Worm (Caenorhabditis elegans) whole organism, L3 larva: ENCODE data around the gene zyx-1.
"Not testable (repeated sequence)": the region's sequence is repeated elsewhere in the genome, so short reads cannot be mapped to it uniquely, and the experiment has no call there.

ENCODE experiments used
- R02D3.7 ChIP-seq: fragments of 150-350 bp; optimal IDR thresholded peaks from 2 replicates; lab custom pipeline; 2014; ENCODE audit warnings: missing biosample characterization, missing genetic modification characterization
- ZK546.5 ChIP-seq: sonication (generic microtip); optimal IDR thresholded peaks from 2 replicates; lab custom pipeline; 2017; ENCODE audit warnings: missing biosample characterization, missing genetic modification characterization
- aly-2 ChIP-seq: fragments of 150-350 bp; optimal IDR thresholded peaks from 2 replicates; lab custom pipeline; 2014; ENCODE audit warnings: missing biosample characterization, missing genetic modification characterization
- ama-1 ChIP-seq: fragments of 150-350 bp; optimal IDR thresholded peaks from 2 replicates; lab custom pipeline; 2018
- ceh-28 ChIP-seq: fragments of 150-350 bp; optimal IDR thresholded peaks from 2 replicates; lab custom pipeline; 2014; ENCODE audit warnings: missing biosample characterization, missing genetic modification reagents, missing genetic modification characterization
- ceh-82 ChIP-seq: fragments of 150-350 bp; optimal IDR thresholded peaks from 2 replicates; lab custom pipeline; 2014; ENCODE audit warnings: missing biosample characterization, missing genetic modification characterization
- ceh-9 ChIP-seq: sonication (generic microtip); optimal IDR thresholded peaks from 2 replicates; lab custom pipeline; 2018; ENCODE audit warnings: missing biosample characterization, missing genetic modification characterization
- daf-12 ChIP-seq: fragments of 150-350 bp; optimal IDR thresholded peaks from 2 replicates; lab custom pipeline; 2014; ENCODE audit warnings: missing biosample characterization, missing genetic modification reagents, missing genetic modification characterization
- elt-1 ChIP-seq: fragments of 150-350 bp; optimal IDR thresholded peaks from 2 replicates; lab custom pipeline; 2014; ENCODE audit warnings: missing biosample characterization, missing genetic modification characterization
- elt-2 ChIP-seq: sonication (generic microtip); optimal IDR thresholded peaks from 2 replicates; lab custom pipeline; 2016; ENCODE audit warnings: missing genetic modification reagents, mild to moderate bottlenecking, missing genetic modification characterization, missing compliant biosample characterization
- fkh-10 ChIP-seq: sonication (generic microtip); optimal IDR thresholded peaks from 2 replicates; lab custom pipeline; 2017; ENCODE audit warnings: missing biosample characterization, missing genetic modification reagents, missing genetic modification characterization
- fos-1 ChIP-seq: fragments of 150-350 bp; optimal IDR thresholded peaks from 2 replicates; lab custom pipeline; 2014; ENCODE audit warnings: missing biosample characterization, missing genetic modification characterization
- jun-1 ChIP-seq: fragments of 150-350 bp; optimal IDR thresholded peaks from 2 replicates; lab custom pipeline; 2014; ENCODE audit warnings: missing biosample characterization, missing genetic modification reagents, missing genetic modification characterization
- lsy-12 ChIP-seq: sonication (generic microtip); optimal IDR thresholded peaks from 2 replicates; lab custom pipeline; 2016; ENCODE audit warnings: mild to moderate bottlenecking, missing genetic modification characterization, missing compliant biosample characterization
- mml-1 ChIP-seq: fragments of 150-350 bp; sonication (generic microtip); optimal IDR thresholded peaks from 3 replicates; lab custom pipeline; 2014; ENCODE audit warnings: missing biosample characterization, missing genetic modification characterization
- nfya-1 ChIP-seq: sonication (generic microtip); optimal IDR thresholded peaks from 2 replicates; lab custom pipeline; 2017; ENCODE audit warnings: missing genetic modification characterization, mild to moderate bottlenecking, missing compliant biosample characterization, antibody characterized with exemption, moderate library complexity; ENCODE audit not compliant: insufficient read depth
- nhr-11 ChIP-seq: fragments of 150-350 bp; optimal IDR thresholded peaks from 2 replicates; lab custom pipeline; 2014; ENCODE audit warnings: missing biosample characterization, missing genetic modification characterization
- nhr-12 ChIP-seq: fragments of 150-350 bp; optimal IDR thresholded peaks from 2 replicates; lab custom pipeline; 2014; ENCODE audit warnings: missing biosample characterization, missing genetic modification characterization
- nhr-237 ChIP-seq: fragments of 150-350 bp; optimal IDR thresholded peaks from 2 replicates; lab custom pipeline; 2014; ENCODE audit warnings: missing biosample characterization, missing genetic modification characterization
- nhr-28 ChIP-seq: fragments of 150-350 bp; optimal IDR thresholded peaks from 2 replicates; lab custom pipeline; 2014; ENCODE audit warnings: missing biosample characterization, missing genetic modification characterization
- nhr-67 ChIP-seq: fragments of 150-350 bp; optimal IDR thresholded peaks from 2 replicates; lab custom pipeline; 2014; ENCODE audit warnings: missing biosample characterization, missing genetic modification characterization
- nhr-77 ChIP-seq: fragments of 150-350 bp; optimal IDR thresholded peaks from 2 replicates; lab custom pipeline; 2014; ENCODE audit warnings: missing biosample characterization, missing genetic modification characterization
- pha-4 ChIP-seq: fragments of 150-350 bp; optimal IDR thresholded peaks from 2 replicates; lab custom pipeline; 2014; ENCODE audit warnings: missing biosample characterization, missing genetic modification reagents, missing genetic modification characterization
- pqm-1 ChIP-seq: fragments of 150-350 bp; optimal IDR thresholded peaks from 2 replicates; lab custom pipeline; 2017; ENCODE audit warnings: missing biosample characterization, missing genetic modification characterization, inconsistent platforms
- sea-2 ChIP-seq: fragments of 150-350 bp; sonication (generic microtip); optimal IDR thresholded peaks from 4 replicates; lab custom pipeline; 2014; ENCODE audit warnings: missing biosample characterization, missing genetic modification reagents, missing genetic modification characterization
- skn-1 ChIP-seq: fragments of 150-350 bp; optimal IDR thresholded peaks from 2 replicates; lab custom pipeline; 2014; ENCODE audit warnings: missing biosample characterization, missing genetic modification characterization
- snpc-4 ChIP-seq: fragments of 150-350 bp; optimal IDR thresholded peaks from 2 replicates; lab custom pipeline; 2014; ENCODE audit warnings: missing biosample characterization, missing genetic modification characterization
- unc-39 ChIP-seq: sonication (generic microtip); optimal IDR thresholded peaks from 4 replicates; lab custom pipeline; 2017; ENCODE audit warnings: missing biosample characterization, missing genetic modification characterization
- unc-62 ChIP-seq: fragments of 150-350 bp; sonication (generic microtip); optimal IDR thresholded peaks from 4 replicates; lab custom pipeline; 2014; ENCODE audit warnings: missing biosample characterization, missing genetic modification reagents, missing genetic modification characterization
- zag-1 ChIP-seq: fragments of 150-350 bp; optimal IDR thresholded peaks from 2 replicates; lab custom pipeline; 2014; ENCODE audit warnings: missing biosample characterization, missing genetic modification characterization
- ztf-11 ChIP-seq: fragments of 150-350 bp; optimal IDR thresholded peaks from 2 replicates; lab custom pipeline; 2014; ENCODE audit warnings: missing biosample characterization, missing genetic modification characterization
- ztf-4 ChIP-seq: fragments of 150-350 bp; optimal IDR thresholded peaks from 2 replicates; lab custom pipeline; 2014; ENCODE audit warnings: missing biosample characterization, missing genetic modification characterization

Gene zyx-1

ce11 chrII:13073742-13074141 lies 17.0 kb downstream of the zyx-1 start:
- TF ChIP-seq ztf-4, result no peak
- TF ChIP-seq elt-2 (tag; lab: Kevin White, UChicago), result no peak
- TF ChIP-seq pha-4 (tag; lab: Kevin White, UChicago), result no peak
- no peak for TF ChIP-seq nfya-1 (tag; lab: Kevin White, UChicago)
- TF ChIP-seq nhr-77 (tag; lab: Kevin White, UChicago), result no peak
- TF ChIP-seq nhr-237 (tag; lab: Kevin White, UChicago), result no peak
- no peak for TF ChIP-seq elt-1 (tag; lab: Kevin White, UChicago)
- TF ChIP-seq ceh-82 (tag; lab: Kevin White, UChicago), result no peak
- TF ChIP-seq skn-1 (tag; lab: Kevin White, UChicago), result no peak
- no peak for TF ChIP-seq nhr-28
- no peak for TF ChIP-seq daf-12
- TF ChIP-seq, all 47 proteins: peak for 0

- TF ChIP-seq elt-2 (tag; lab: Kevin White, UChicago) (peak; percentile 69), aly-2 (tag; lab: Kevin White, UChicago) (no peak), pha-4 (tag; lab: Kevin White, UChicago) (peak; percentile 33), nfya-1 (tag; lab: Kevin White, UChicago) (peak; percentile 42), pqm-1 (tag; lab: Kevin White, UChicago) (peak; percentile 6)
Observed at ce11 chrII:13076301-13076916, 19.7 kb downstream of the zyx-1 start.

- TF ChIP-seq nhr-11, result no peak
- TF ChIP-seq fos-1 (tag; lab: Kevin White, UChicago), result no peak
- no peak for TF ChIP-seq nhr-67
- TF ChIP-seq ceh-9, result no peak
- TF ChIP-seq jun-1, result peak; percentile 56
- no peak for TF ChIP-seq nhr-12 (tag; lab: Kevin White, UChicago)
- peak; percentile 65 for TF ChIP-seq pha-4 (tag; lab: Kevin White, UChicago)
- no peak for TF ChIP-seq ztf-11 (tag; lab: Kevin White, UChicago)
- TF ChIP-seq mml-1 (tag; lab: Kevin White, UChicago), result no peak
- peak; percentile 97 for TF ChIP-seq pqm-1 (tag; lab: Kevin White, UChicago)
- TF ChIP-seq ZK546.5 (tag; lab: Kevin White, UChicago), result no peak
- no peak for TF ChIP-seq ama-1 (lab: Kevin White, UChicago)
- no peak for TF ChIP-seq skn-1 (tag; lab: Kevin White, UChicago)
- peak; percentile 98 for TF ChIP-seq elt-2 (tag; lab: Kevin White, UChicago)
Observed at ce11 chrII:13077746-13078145, 21.0 kb downstream of the zyx-1 start.

ce11 chrII:13078848-13079428 lies 22.2 kb downstream of the zyx-1 start, which contains the start of gene F42G4.6:
Gene F42G4.6, plus strand, starts transcription at chrII:13079378.
- TF ChIP-seq aly-2 (tag; lab: Kevin White, UChicago), result no peak
- TF ChIP-seq nhr-12 (tag; lab: Kevin White, UChicago), result no peak
- no peak for TF ChIP-seq elt-1 (tag; lab: Kevin White, UChicago)
- TF ChIP-seq elt-2 (tag; lab: Kevin White, UChicago), result peak; percentile 95
- no peak for TF ChIP-seq nhr-77 (tag; lab: Kevin White, UChicago)
- TF ChIP-seq skn-1 (tag; lab: Kevin White, UChicago), result no peak
- no peak for TF ChIP-seq ceh-28 (tag; lab: Kevin White, UChicago)
- TF ChIP-seq unc-39, result no peak
- TF ChIP-seq zag-1 (tag; lab: Kevin White, UChicago), result no peak
- no peak for TF ChIP-seq sea-2
- no peak for TF ChIP-seq unc-62 (GFP tag; lab: Kevin White, UChicago)
- TF ChIP-seq pqm-1 (tag; lab: Kevin White, UChicago), result peak; percentile 83
- no peak for TF ChIP-seq fkh-10
- TF ChIP-seq pha-4 (tag; lab: Kevin White, UChicago), result peak; percentile 61

- not testable (repeated sequence) for TF ChIP-seq fkh-10; mml-1 (tag; lab: Kevin White, UChicago); snpc-4 (tag; lab: Kevin White, UChicago)
Observed at ce11 chrII:13080607-13081006, 23.9 kb downstream of the zyx-1 start, which contains the start of gene Y81G3A.2. Gene Y81G3A.2, plus strand, starts transcription at chrII:13080907.

- not testable (repeated sequence) for TF ChIP-seq lsy-12; R02D3.7 (tag; lab: Kevin White, UChicago); aly-2 (tag; lab: Kevin White, UChicago)
Observed at ce11 chrII:13082403-13082802, 25.7 kb downstream of the zyx-1 start, which contains the start of gene Y81G3A.6. Gene Y81G3A.6, minus strand, starts transcription at chrII:13082503.
